Worm (Caenorhabditis elegans): Measurements from ENCODE around the gene ZK84.2.

The ZK84.2 gene

ce11 chrII:6061495-6061894, 47.3 kb downstream of the ZK84.2 start (continued):
- no peak for TF ChIP-seq sea-2 (GFP tag; optimal IDR thresholded peaks at IDR 0.05)
- TF ChIP-seq lin-15B (tag; optimal IDR thresholded peaks at IDR 0.05): peak; percentile 67
- no peak for TF ChIP-seq ceh-16 (tag; optimal IDR thresholded peaks at IDR 0.05)
